Fruit fly (Drosophila melanogaster): ENCODE measurements around the gene CG32277.

The CG32277 gene

dm6 chr3L:3197464-3197863 is 7.8 kb downstream of the CG32277 start, which contains the start of gene CG14966 (continued):
- TF ChIP-seq CG32532 (GFP tag; IDR thresholded peaks at IDR 0.05) (peak; percentile 68), lab (GFP tag; optimal IDR thresholded peaks at IDR 0.05) (peak; percentile 14), YL-1 (GFP tag; optimal IDR thresholded peaks at IDR 0.05) (peak; percentile 79), pnt (GFP tag; optimal IDR thresholded peaks at IDR 0.05) (no peak), Opbp (GFP tag; IDR thresholded peaks at IDR 0.05; ENCODE audit: partially characterized antibody) (peak; percentile 87), trh (GFP tag; optimal IDR thresholded peaks at IDR 0.05) (no peak), CG4282 (GFP tag; optimal IDR thresholded peaks at IDR 0.05) (no peak), CG34376 (GFP tag; optimal IDR thresholded peaks at IDR 0.05) (peak; percentile 79), Sin3A (optimal IDR thresholded peaks at IDR 0.05) (peak; percentile 24), CG7839 (tag; optimal IDR thresholded peaks at IDR 0.05) (peak; percentile 23), abd-A (tag; optimal IDR thresholded peaks at IDR 0.05) (no peak), pho (GFP tag; optimal IDR thresholded peaks at IDR 0.05) (peak; percentile 29), wek (GFP tag; optimal IDR thresholded peaks at IDR 0.05) (no peak), eyg (GFP tag; optimal IDR thresholded peaks at IDR 0.05) (no peak), ci (GFP tag; IDR thresholded peaks at IDR 0.05) (peak; percentile 50; the same call in 1 of the 3 replicates), CG12769 (tag; optimal IDR thresholded peaks at IDR 0.05) (peak; percentile 44), CG1792 (GFP tag; optimal IDR thresholded peaks at IDR 0.05) (no peak), CG32767 (GFP tag; IDR thresholded peaks at IDR 0.05) (no peak), CG8944 (GFP tag; optimal IDR thresholded peaks at IDR 0.05) (no peak), CG4328 (GFP tag; optimal IDR thresholded peaks at IDR 0.05) (no peak), gsb (GFP tag; IDR thresholded peaks at IDR 0.05) (no peak), CG10654 (GFP tag; optimal IDR thresholded peaks at IDR 0.05) (no peak), CG2199 (GFP tag; IDR thresholded peaks at IDR 0.05) (peak; percentile 22; the same call in 2 of the 3 replicates), stc (GFP tag; IDR thresholded peaks at IDR 0.05) (no peak), CG31441 (GFP tag; IDR thresholded peaks at IDR 0.05) (no peak), wdn (GFP tag; IDR thresholded peaks at IDR 0.05) (no peak), CG17912 (GFP tag; optimal IDR thresholded peaks at IDR 0.05) (no peak), CG42726 (GFP tag; IDR thresholded peaks at IDR 0.05; ENCODE audit: partially characterized antibody) (peak; percentile 91), GATAe (GFP tag; conservative IDR thresholded peaks at IDR 0.05) (no peak), Atf6 (GFP tag; IDR thresholded peaks at IDR 0.05) (no peak), jigr1 (GFP tag; IDR thresholded peaks at IDR 0.05) (no peak), CG12942 (GFP tag; optimal IDR thresholded peaks at IDR 0.05) (no peak), eve (GFP tag; optimal IDR thresholded peaks at IDR 0.05) (no peak), CG11398 (GFP tag; optimal IDR thresholded peaks at IDR 0.05) (no peak), Hmx (GFP tag; optimal IDR thresholded peaks at IDR 0.05) (peak; percentile 16), zen (tag; optimal IDR thresholded peaks at IDR 0.05) (no peak), Six4 (GFP tag; optimal IDR thresholded peaks at IDR 0.05) (no peak), Optix (GFP tag; IDR thresholded peaks at IDR 0.05) (no peak), cad (GFP tag; optimal IDR thresholded peaks at IDR 0.05) (no peak), Poxn (GFP tag; IDR thresholded peaks at IDR 0.05) (no peak), lilli (GFP tag; optimal IDR thresholded peaks at IDR 0.05) (peak; percentile 56), Nf-YA (GFP tag; IDR thresholded peaks at IDR 0.05) (no peak), dysf (GFP tag; IDR thresholded peaks at IDR 0.05) (no peak), lov (optimal IDR thresholded peaks at IDR 0.05) (no peak), lov (GFP tag; IDR thresholded peaks at IDR 0.05) (no peak), CG2678 (tag; optimal IDR thresholded peaks at IDR 0.05) (peak; percentile 4), HHEX (GFP tag; optimal IDR thresholded peaks at IDR 0.05) (no peak), CG14014 (GFP tag; IDR thresholded peaks at IDR 0.05) (peak; percentile 57; the same call in 1 of the 2 replicates), slp2 (GFP tag; optimal IDR thresholded peaks at IDR 0.05) (no peak), CkIIα-i1 (GFP tag; IDR thresholded peaks at IDR 0.05) (no peak), lbe (GFP tag; optimal IDR thresholded peaks at IDR 0.05) (peak; percentile 17), Chrac-16 (GFP tag; optimal IDR thresholded peaks at IDR 0.05) (peak; percentile 4), CG3281 (GFP tag; optimal IDR thresholded peaks at IDR 0.05) (no peak)

Measured in whole organism, embryonic.